Worm (Caenorhabditis elegans): ENCODE results near the gene T03E6.8.
"Not testable (repeated sequence)": the region's sequence is repeated elsewhere in the genome, so short reads cannot be mapped to it uniquely, and the experiment has no call there.

The T03E6.8 gene

ce11 chrV:16603102-16603501, at the start of gene T03E6.8:
TSS of gene T03E6.8 (minus strand) at chrV:16603202.
- TF ChIP-seq him-1 (tag; optimal IDR thresholded peaks at IDR 0.05), result no peak
- no peak for TF ChIP-seq dao-5 (tag; optimal IDR thresholded peaks at IDR 0.05)
- no peak for TF ChIP-seq W03F9.2 (tag; optimal IDR thresholded peaks at IDR 0.05)

ce11 chrV:16649200-16649599, 46.2 kb upstream of the T03E6.8 start, which contains the start of gene W06G6.11:
TSS of gene W06G6.11 (minus strand) at chrV:16649300.
- not testable (repeated sequence) for TF ChIP-seq him-1, W03F9.2, dao-5 (tag; optimal IDR thresholded peaks at IDR 0.05)

- no peak for TF ChIP-seq him-1 (tag; optimal IDR thresholded peaks at IDR 0.05)
- no peak for TF ChIP-seq dao-5 (tag; optimal IDR thresholded peaks at IDR 0.05)
- no peak for TF ChIP-seq W03F9.2 (tag; optimal IDR thresholded peaks at IDR 0.05)
Measured at ce11 chrV:16648317-16649018, 45.5 kb upstream of the T03E6.8 start, which contains the start of gene W06G6.20. TSS of gene W06G6.20 (minus strand) at chrV:16648367.

ce11 chrV:16647093-16647492, 44.1 kb upstream of the T03E6.8 start, which contains the start of gene W06G6.10:
TSS of gene W06G6.10 (minus strand) at chrV:16647193.
- TF ChIP-seq dao-5 (tag; optimal IDR thresholded peaks at IDR 0.05), result no peak
- TF ChIP-seq him-1 (tag; optimal IDR thresholded peaks at IDR 0.05), result no peak
- no peak for TF ChIP-seq W03F9.2 (tag; optimal IDR thresholded peaks at IDR 0.05)

ce11 chrV:16646372-16646771, 43.4 kb upstream of the T03E6.8 start, which contains the start of gene W06G6.9:
TSS of gene W06G6.9 (minus strand) at chrV:16646472.
- no peak for TF ChIP-seq W03F9.2 (tag; optimal IDR thresholded peaks at IDR 0.05)
- no peak for TF ChIP-seq him-1 (tag; optimal IDR thresholded peaks at IDR 0.05)
- no peak for TF ChIP-seq dao-5 (tag; optimal IDR thresholded peaks at IDR 0.05)

- no peak for TF ChIP-seq him-1 (tag; optimal IDR thresholded peaks at IDR 0.05)
- TF ChIP-seq W03F9.2 (tag; optimal IDR thresholded peaks at IDR 0.05), result no peak
- TF ChIP-seq dao-5 (tag; optimal IDR thresholded peaks at IDR 0.05), result no peak
Measured at ce11 chrV:16645201-16645940, 42.4 kb upstream of the T03E6.8 start, which contains the start of gene W06G6.17. TSS of gene W06G6.17 (minus strand) at chrV:16645251.

ce11 chrV:16643558-16643957, 40.6 kb upstream of the T03E6.8 start, which contains the start of gene srw-77:
TSS of gene srw-77 (minus strand) at chrV:16643658.
- TF ChIP-seq W03F9.2 (tag; optimal IDR thresholded peaks at IDR 0.05) (no peak), dao-5 (tag; optimal IDR thresholded peaks at IDR 0.05) (no peak), him-1 (tag; optimal IDR thresholded peaks at IDR 0.05) (no peak)

- TF ChIP-seq him-1 (tag; optimal IDR thresholded peaks at IDR 0.05) (no peak), dao-5 (tag; optimal IDR thresholded peaks at IDR 0.05) (no peak), W03F9.2 (tag; optimal IDR thresholded peaks at IDR 0.05) (no peak)
Measured at ce11 chrV:16640366-16640765, 37.4 kb upstream of the T03E6.8 start.

ce11 chrV:16638204-16638603, 35.2 kb upstream of the T03E6.8 start, which contains the start of gene srw-76:
TSS of gene srw-76 (minus strand) at chrV:16638304.
- no peak for TF ChIP-seq W03F9.2 (tag; optimal IDR thresholded peaks at IDR 0.05)
- TF ChIP-seq dao-5 (tag; optimal IDR thresholded peaks at IDR 0.05), result no peak
- TF ChIP-seq him-1 (tag; optimal IDR thresholded peaks at IDR 0.05), result no peak

- TF ChIP-seq dao-5 (tag; optimal IDR thresholded peaks at IDR 0.05) (no peak), him-1 (tag; optimal IDR thresholded peaks at IDR 0.05) (no peak), W03F9.2 (tag; optimal IDR thresholded peaks at IDR 0.05) (no peak)
Measured at ce11 chrV:16635911-16636310, 32.9 kb upstream of the T03E6.8 start, which contains the start of gene mltn-11. TSS of gene mltn-11 (plus strand) at chrV:16636186.

- no peak for TF ChIP-seq him-1 (tag; optimal IDR thresholded peaks at IDR 0.05)
- TF ChIP-seq dao-5 (tag; optimal IDR thresholded peaks at IDR 0.05), result no peak
- no peak for TF ChIP-seq W03F9.2 (tag; optimal IDR thresholded peaks at IDR 0.05)
Measured at ce11 chrV:16629600-16629999, 26.6 kb upstream of the T03E6.8 start, which contains the start of gene srd-21. TSS of gene srd-21 (plus strand) at chrV:16629900.

ce11 chrV:16628991-16629390, 26.0 kb upstream of the T03E6.8 start, which contains the start of gene W06G6.2:
TSS of gene W06G6.2 (plus strand) at chrV:16629291.
- TF ChIP-seq dao-5 (tag; optimal IDR thresholded peaks at IDR 0.05), result no peak
- no peak for TF ChIP-seq him-1 (tag; optimal IDR thresholded peaks at IDR 0.05)
- no peak for TF ChIP-seq W03F9.2 (tag; optimal IDR thresholded peaks at IDR 0.05)

- TF ChIP-seq dao-5 (tag; optimal IDR thresholded peaks at IDR 0.05), result no peak
- no peak for TF ChIP-seq W03F9.2 (tag; optimal IDR thresholded peaks at IDR 0.05)
- no peak for TF ChIP-seq him-1 (tag; optimal IDR thresholded peaks at IDR 0.05)
Measured at ce11 chrV:16627962-16628361, 25.0 kb upstream of the T03E6.8 start, which contains the start of gene oac-53. TSS of gene oac-53 (minus strand) at chrV:16627970.
